Fruit fly (Drosophila melanogaster): ENCODE results near the gene Acbp5.
A peak's percentile ranks its signal among the peaks of the same experiment; 100 is the strongest.

The Acbp5 gene

DNA sequence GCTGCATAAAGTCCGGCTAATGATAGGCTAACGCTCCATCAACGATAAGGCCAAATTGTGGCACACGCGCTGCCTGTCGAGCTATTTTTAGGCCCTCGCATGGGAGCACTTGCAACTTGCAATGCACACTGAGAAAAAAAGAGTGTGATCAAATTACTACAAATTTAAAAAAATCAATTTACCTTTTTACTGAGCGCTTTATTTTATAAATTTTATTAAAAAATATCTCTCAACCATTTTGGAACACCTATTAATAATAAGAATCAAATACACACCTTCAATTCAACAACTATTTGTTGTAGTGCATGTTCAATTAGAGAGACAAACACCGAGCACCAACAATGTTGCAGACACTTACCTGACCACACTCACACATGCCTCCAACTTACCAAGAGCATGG lies 22.9 kb downstream of the Acbp5 start (continued):
- TF ChIP-seq amos (GFP tag; IDR thresholded peaks at IDR 0.05; ENCODE audit: partially characterized antibody) (no peak), CG30403 (GFP tag; optimal IDR thresholded peaks at IDR 0.05) (no peak), pros (GFP tag; optimal IDR thresholded peaks at IDR 0.05) (no peak), CG31388 (GFP tag; optimal IDR thresholded peaks at IDR 0.05) (no peak), nerfin-1 (tag; optimal IDR thresholded peaks at IDR 0.05) (no peak), Dbx (GFP tag; IDR thresholded peaks at IDR 0.05) (no peak), CG4424 (GFP tag; optimal IDR thresholded peaks at IDR 0.05) (no peak), CG17829 (tag; optimal IDR thresholded peaks at IDR 0.05) (no peak), CTCF (GFP tag; optimal IDR thresholded peaks at IDR 0.05) (no peak), hb (GFP tag; IDR thresholded peaks at IDR 0.05; ENCODE audit: partially characterized antibody) (no peak), ci (GFP tag; IDR thresholded peaks at IDR 0.05) (peak; percentile 88), CG18476 (GFP tag; optimal IDR thresholded peaks at IDR 0.05) (no peak), Chrac-16 (GFP tag; optimal IDR thresholded peaks at IDR 0.05) (no peak), Hsf (GFP tag; optimal IDR thresholded peaks at IDR 0.05) (no peak), pzg (GFP tag; optimal IDR thresholded peaks at IDR 0.05) (no peak), Adf1 (GFP tag; IDR thresholded peaks at IDR 0.05) (no peak), CG1602 (GFP tag; optimal IDR thresholded peaks at IDR 0.05) (no peak), MTF-1 (GFP tag; optimal IDR thresholded peaks at IDR 0.05; ENCODE audit: borderline replicate concordance) (peak; percentile 51), cato (GFP tag; optimal IDR thresholded peaks at IDR 0.05; ENCODE audit: borderline replicate concordance) (no peak), sqz (GFP tag; optimal IDR thresholded peaks at IDR 0.05) (no peak), Usf (GFP tag; optimal IDR thresholded peaks at IDR 0.05) (no peak), ewg (GFP tag; optimal IDR thresholded peaks at IDR 0.05) (no peak), CG9437 (GFP tag; optimal IDR thresholded peaks at IDR 0.05) (no peak), CG4617 (GFP tag; optimal IDR thresholded peaks at IDR 0.05; ENCODE audit: borderline replicate concordance) (no peak), CG6683 (GFP tag; optimal IDR thresholded peaks at IDR 0.05) (no peak), Sry-δ (GFP tag; optimal IDR thresholded peaks at IDR 0.05) (no peak), al (GFP tag; IDR thresholded peaks at IDR 0.05) (no peak), CG31224 (GFP tag; IDR thresholded peaks at IDR 0.05) (no peak), row (GFP tag; IDR thresholded peaks at IDR 0.05) (no peak), exex (tag; optimal IDR thresholded peaks at IDR 0.05) (no peak), CG16863 (GFP tag; optimal IDR thresholded peaks at IDR 0.05) (no peak), CG17359 (tag; optimal IDR thresholded peaks at IDR 0.05) (no peak), cad (GFP tag; optimal IDR thresholded peaks at IDR 0.05) (no peak), lov (optimal IDR thresholded peaks at IDR 0.05) (no peak), lov (GFP tag; IDR thresholded peaks at IDR 0.05) (peak; percentile 28; the same call in 2 of the 3 replicates), sim (GFP tag; IDR thresholded peaks at IDR 0.05) (peak; percentile 72; the same call in 1 of the 2 replicates), nau (GFP tag; optimal IDR thresholded peaks at IDR 0.05) (no peak), CG2202 (tag; optimal IDR thresholded peaks at IDR 0.05) (no peak), CG8290 (GFP tag; optimal IDR thresholded peaks at IDR 0.05) (no peak), CG8290 (tag; optimal IDR thresholded peaks at IDR 0.05) (no peak), CG13287 (GFP tag; IDR thresholded peaks at IDR 0.05; ENCODE audit: partially characterized antibody) (no peak), Dref (GFP tag; IDR thresholded peaks at IDR 0.05) (no peak), emc (GFP tag; optimal IDR thresholded peaks at IDR 0.05) (no peak), mam (GFP tag; optimal IDR thresholded peaks at IDR 0.05) (no peak), CG13775 (GFP tag; optimal IDR thresholded peaks at IDR 0.05) (no peak), Hmx (GFP tag; optimal IDR thresholded peaks at IDR 0.05) (no peak), Hr39 (optimal IDR thresholded peaks at IDR 0.05) (no peak), Lpt (GFP tag; optimal IDR thresholded peaks at IDR 0.05) (no peak), Ravus (GFP tag; IDR thresholded peaks at IDR 0.05) (peak; percentile 6; the same call in 1 of the 2 replicates), jing (GFP tag; optimal IDR thresholded peaks at IDR 0.05) (no peak), CG12236 (GFP tag; optimal IDR thresholded peaks at IDR 0.05) (no peak), Doc2 (GFP tag; IDR thresholded peaks at IDR 0.05) (no peak), dmrt99B (tag; optimal IDR thresholded peaks at IDR 0.05) (no peak), Opbp (GFP tag; IDR thresholded peaks at IDR 0.05; ENCODE audit: partially characterized antibody) (no peak)

Measured in whole organism, embryonic.